Worm (Caenorhabditis elegans): ENCODE measurements around the gene cam-1.

The cam-1 gene

DNA sequence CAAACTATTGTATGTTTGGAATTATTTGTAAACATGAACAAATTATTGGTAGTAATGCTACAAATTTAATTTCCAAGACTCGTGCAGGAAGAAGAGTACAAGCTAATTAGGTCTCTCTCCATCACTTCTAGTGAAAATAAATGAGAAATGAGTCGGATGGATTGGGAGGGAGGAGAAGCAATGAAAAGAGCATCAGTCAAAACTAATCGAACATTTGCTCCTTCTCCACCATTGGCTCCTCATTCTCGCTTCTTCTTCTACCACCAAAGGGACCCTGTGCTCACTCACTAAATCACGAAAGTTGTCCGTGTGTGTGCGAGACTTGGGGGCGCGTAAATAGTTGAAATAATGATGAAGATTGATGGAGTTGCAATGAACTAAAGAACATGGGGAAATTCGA, 3.3 kb downstream of the cam-1 start:
- no peak for TF ChIP-seq lin-54 (GFP tag; optimal IDR thresholded peaks at IDR 0.05)
- TF ChIP-seq ztf-22 (GFP tag; optimal IDR thresholded peaks at IDR 0.05): no peak
- no peak for TF ChIP-seq egrh-3 (GFP tag; IDR thresholded peaks at IDR 0.05)

DNA sequence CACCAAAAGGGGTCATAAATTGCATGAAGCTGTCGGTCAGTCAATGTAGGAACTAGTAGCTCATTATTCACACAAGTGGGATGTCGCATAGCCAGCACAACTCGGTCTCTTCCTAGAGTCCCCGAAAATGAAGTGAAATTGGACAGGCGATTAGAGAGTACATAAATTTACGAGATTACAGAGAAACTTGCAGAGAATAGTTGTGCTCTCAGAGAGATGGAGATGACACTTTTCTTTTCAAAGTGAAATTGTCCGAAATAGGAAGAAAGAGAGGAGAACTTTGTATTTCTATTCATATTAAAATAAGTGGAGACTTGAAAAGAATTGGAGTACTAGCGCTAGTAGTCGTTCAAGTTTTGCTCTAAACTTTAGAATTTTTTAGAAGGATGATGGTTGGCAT, 4.5 kb downstream of the cam-1 start:
- no peak for TF ChIP-seq aptf-3 (GFP tag; IDR thresholded peaks at IDR 0.05)
- TF ChIP-seq Y53F4B.3 (GFP tag; IDR thresholded peaks at IDR 0.05): no peak
- TF ChIP-seq ceh-79 (tag; optimal IDR thresholded peaks at IDR 0.05): no peak
- TF ChIP-seq C06A6.2 (GFP tag; conservative IDR thresholded peaks at IDR 0.05): no peak
- no peak for TF ChIP-seq him-1 (tag; optimal IDR thresholded peaks at IDR 0.05)
- TF ChIP-seq tbx-9 (tag; optimal IDR thresholded peaks at IDR 0.05; ENCODE audit: borderline replicate concordance): no peak
- TF ChIP-seq ztf-18 (tag; optimal IDR thresholded peaks at IDR 0.05): no peak
- no peak for TF ChIP-seq snpc-1.1 (tag; optimal IDR thresholded peaks at IDR 0.05; ENCODE audit: insufficient read depth)
- no peak for TF ChIP-seq K11D2.4 (GFP tag; IDR thresholded peaks at IDR 0.05)
- TF ChIP-seq F39B2.1 (GFP tag; IDR thresholded peaks at IDR 0.05): no peak
- no peak for TF ChIP-seq nfya-2 (GFP tag; IDR thresholded peaks at IDR 0.05)
- no peak for TF ChIP-seq nfyb-1 (GFP tag; IDR thresholded peaks at IDR 0.05)
- no peak for TF ChIP-seq hmg-1.2 (GFP tag; IDR thresholded peaks at IDR 0.05)
- no peak for TF ChIP-seq somi-1 (GFP tag; optimal IDR thresholded peaks at IDR 0.05)
- no peak for TF ChIP-seq let-607 (tag; optimal IDR thresholded peaks at IDR 0.05)

- no peak for TF ChIP-seq lag-1 (GFP tag; IDR thresholded peaks at IDR 0.05)
- no peak for TF ChIP-seq snpc-1.1 (tag; optimal IDR thresholded peaks at IDR 0.05; ENCODE audit: insufficient read depth)
- no peak for TF ChIP-seq sea-2 (GFP tag; IDR thresholded peaks at IDR 0.05)
- TF ChIP-seq ztf-18 (tag; optimal IDR thresholded peaks at IDR 0.05): no peak
- no peak for TF ChIP-seq nhr-27 (tag; optimal IDR thresholded peaks at IDR 0.05)
- no peak for TF ChIP-seq ama-1 (optimal IDR thresholded peaks at IDR 0.05)
- no peak for TF ChIP-seq ama-1 (GFP tag; optimal IDR thresholded peaks at IDR 0.05)
- TF ChIP-seq F52B5.7 (tag; optimal IDR thresholded peaks at IDR 0.05): no peak
- TF ChIP-seq D2030.7 (GFP tag; IDR thresholded peaks at IDR 0.05): no peak
- no peak for TF ChIP-seq Y56A3A.18 (GFP tag; IDR thresholded peaks at IDR 0.05)
- TF ChIP-seq ceh-100 (GFP tag; IDR thresholded peaks at IDR 0.05): no peak
- no peak for TF ChIP-seq mcd-1 (GFP tag; IDR thresholded peaks at IDR 0.05)
- TF ChIP-seq F55B11.4 (tag; optimal IDR thresholded peaks at IDR 0.05; ENCODE audit: borderline replicate concordance, insufficient read depth): no peak
- TF ChIP-seq zim-3 (tag; optimal IDR thresholded peaks at IDR 0.05): no peak
- TF ChIP-seq zfh-2 (GFP tag; conservative IDR thresholded peaks at IDR 0.05): no peak
- TF ChIP-seq egrh-3 (GFP tag; IDR thresholded peaks at IDR 0.05): no peak
Observed at ce11 chrII:9304849-9305248, 5.3 kb downstream of the cam-1 start.

ce11 chrII:9303545-9303944, 6.6 kb downstream of the cam-1 start:
- TF ChIP-seq attf-5 (GFP tag; optimal IDR thresholded peaks at IDR 0.05) (no peak), cebp-1 (GFP tag; IDR thresholded peaks at IDR 0.05) (no peak), cebp-1 (tag; optimal IDR thresholded peaks at IDR 0.05) (peak; percentile 77)

DNA sequence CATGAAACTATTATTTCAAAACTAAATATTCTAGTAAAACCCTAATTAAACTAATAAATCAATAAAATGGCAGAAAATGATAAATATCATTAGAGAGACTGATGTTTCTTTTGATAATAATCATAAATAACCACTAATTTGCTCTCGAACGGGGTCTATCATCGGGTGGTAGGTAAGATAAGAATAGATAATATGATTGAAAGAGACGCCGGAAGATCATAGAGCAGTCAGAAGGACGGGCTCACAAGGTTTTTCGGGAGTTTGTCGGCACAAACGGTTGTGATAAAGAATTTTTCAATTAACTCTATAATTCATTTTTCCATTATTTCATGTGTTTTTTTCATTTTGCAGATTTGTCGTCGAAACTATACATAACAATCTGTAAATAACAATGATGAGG, 9.0 kb downstream of the cam-1 start:
- no peak for TF ChIP-seq ztf-18 (tag; optimal IDR thresholded peaks at IDR 0.05)
- peak in 1 of 2 experiments; percentile 2 for TF ChIP-seq let-607 (tag; optimal IDR thresholded peaks at IDR 0.05)
- peak; percentile 90 for TF ChIP-seq nhr-80 (tag; optimal IDR thresholded peaks at IDR 0.05)
- no peak for TF ChIP-seq cebp-1 (GFP tag; IDR thresholded peaks at IDR 0.05)
- TF ChIP-seq cebp-1 (tag; optimal IDR thresholded peaks at IDR 0.05): peak; percentile 29
- no peak for TF ChIP-seq ztf-28 (GFP tag; IDR thresholded peaks at IDR 0.05)

Measured in whole organism, young adult.